Fruit fly (Drosophila melanogaster) whole organism, embryonic: ENCODE measurements around the gene IM33.

ENCODE experiments used
- Atf-2 ChIP-seq: fragments of 200-800 bp; sonication (Bioruptor generic); optimal IDR thresholded peaks from 2 replicates; lab custom pipeline; 2016; ENCODE audit warnings: missing biosample characterization, missing genetic modification characterization
- Atf3 ChIP-seq: fragments of 200-800 bp; sonication (Bioruptor generic); optimal IDR thresholded peaks from 3 replicates; lab custom pipeline; 2016; ENCODE audit warnings: missing biosample characterization, missing genetic modification characterization
- CG1024 ChIP-seq: fragments of 200-800 bp; sonication (Bioruptor generic); IDR thresholded peaks from 2 replicates; pipeline ENCODE4 v1.3.6; 2022; ENCODE audit warnings: missing biosample characterization, missing genetic modification characterization
- CG10543 ChIP-seq: fragments of 200-800 bp; sonication (Bioruptor generic); optimal IDR thresholded peaks from 3 replicates; lab custom pipeline; 2017; ENCODE audit warnings: missing biosample characterization, mild to moderate bottlenecking, missing genetic modification characterization, moderate library complexity
- CG12236 ChIP-seq: fragments of 200-800 bp; sonication (Bioruptor generic); optimal IDR thresholded peaks from 2 replicates; lab custom pipeline; 2016; ENCODE audit warnings: missing biosample characterization, missing genetic modification characterization
- CG12299 ChIP-seq: fragments of 200-800 bp; sonication (Bioruptor generic); optimal IDR thresholded peaks from 2 replicates; lab custom pipeline; 2018; ENCODE audit warnings: missing biosample characterization, mild to moderate bottlenecking, missing genetic modification characterization
- CG15011 ChIP-seq: fragments of 200-800 bp; sonication (Bioruptor generic); optimal IDR thresholded peaks from 3 replicates; lab custom pipeline; 2018; ENCODE audit warnings: missing biosample characterization, mild to moderate bottlenecking, missing genetic modification characterization
- CG15696 ChIP-seq: fragments of 200-800 bp; sonication (Bioruptor generic); optimal IDR thresholded peaks from 2 replicates; lab custom pipeline; 2019; ENCODE audit warnings: missing biosample characterization, mild to moderate bottlenecking, missing genetic modification characterization, moderate library complexity
- CG16813 ChIP-seq: fragments of 200-800 bp; sonication (Bioruptor generic); IDR thresholded peaks from 3 replicates; pipeline ENCODE4 v1.3.6; 2022; ENCODE audit warnings: missing biosample characterization, missing genetic modification characterization; ENCODE audit not compliant: partially characterized antibody
- CG17612 ChIP-seq: fragments of 200-800 bp; sonication (Bioruptor generic); IDR thresholded peaks from 2 replicates; pipeline ENCODE4 v1.3.6; 2022; ENCODE audit warnings: missing biosample characterization, missing genetic modification characterization
- CG2712 ChIP-seq: fragments of 200-800 bp; optimal IDR thresholded peaks from 3 replicates; lab custom pipeline; 2019; ENCODE audit warnings: missing biosample characterization, mild to moderate bottlenecking, missing genetic modification characterization, moderate library complexity
- CG3407 ChIP-seq: fragments of 200-800 bp; sonication (Bioruptor generic); optimal IDR thresholded peaks from 2 replicates; lab custom pipeline; 2018; ENCODE audit warnings: missing biosample characterization, mild to moderate bottlenecking, missing genetic modification characterization
- CG3838 ChIP-seq: fragments of 200-800 bp; sonication (Bioruptor generic); optimal IDR thresholded peaks from 3 replicates; lab custom pipeline; 2016; ENCODE audit warnings: missing biosample characterization, missing genetic modification characterization
- CG3995 ChIP-seq: fragments of 200-800 bp; sonication (Bioruptor generic); optimal IDR thresholded peaks from 3 replicates; lab custom pipeline; 2016; ENCODE audit warnings: missing biosample characterization, missing genetic modification characterization
- D ChIP-seq, 2 experiments: fragments of 200-800 bp in 1 of 2; fragments of >200 bp in 1 of 2; sonication (Bioruptor generic) in 1 of 2; optimal IDR thresholded peaks; 2 replicates in 1 of 2; 3 replicates in 1 of 2; lab custom pipeline; 2017; ENCODE audit warnings: mild to moderate bottlenecking in 1 of 2, missing biosample characterization in 1 of 2, missing genetic modification characterization in 1 of 2, missing genetic modification reagents in 1 of 2
- Drgx ChIP-seq: fragments of 200-800 bp; sonication (Bioruptor generic); IDR thresholded peaks from 2 replicates; pipeline ENCODE4 v1.3.6; 2022; ENCODE audit warnings: missing biosample characterization, missing genetic modification characterization
- Eip74EF ChIP-seq, 2 experiments: fragments of 200-800 bp in 1 of 2; fragments of >200 bp in 1 of 2; sonication (Bioruptor generic) in 1 of 2; optimal IDR thresholded peaks; 2 replicates each; lab custom pipeline; 2017 to 2019; ENCODE audit warnings: missing biosample characterization in 2 of 2, missing genetic modification characterization in 2 of 2, mild to moderate bottlenecking in 1 of 2, moderate library complexity in 1 of 2
- Ets97D ChIP-seq: fragments of 200-800 bp; sonication (Bioruptor generic); optimal IDR thresholded peaks from 3 replicates; lab custom pipeline; 2016; ENCODE audit warnings: missing biosample characterization, missing genetic modification characterization
- HLH4C ChIP-seq: fragments of 200-800 bp; sonication (Bioruptor generic); IDR thresholded peaks from 3 replicates; pipeline ENCODE4 v1.3.6; 2022; ENCODE audit warnings: missing biosample characterization, missing genetic modification characterization; ENCODE audit not compliant: partially characterized antibody
- Max ChIP-seq: fragments of 200-800 bp; sonication (Bioruptor generic); optimal IDR thresholded peaks from 2 replicates; lab custom pipeline; 2016; ENCODE audit warnings: missing biosample characterization, mild to moderate bottlenecking, missing genetic modification characterization
- Mes4 ChIP-seq: fragments of 200-800 bp; sonication (Bioruptor generic); optimal IDR thresholded peaks from 2 replicates; lab custom pipeline; 2016; ENCODE audit warnings: missing biosample characterization, missing genetic modification characterization
- Neu2 ChIP-seq: fragments of 200-800 bp; sonication (Bioruptor generic); optimal IDR thresholded peaks from 3 replicates; lab custom pipeline; 2016; ENCODE audit warnings: missing biosample characterization, missing genetic modification characterization, borderline replicate concordance
- Pdp1 ChIP-seq, 2 experiments: fragments of 200-800 bp; sonication (Bioruptor generic); optimal IDR thresholded peaks; 3 replicates each; lab custom pipeline; 2016; ENCODE audit warnings: missing biosample characterization in 2 of 2, missing genetic modification characterization in 2 of 2, mild to moderate bottlenecking in 1 of 2, moderate library complexity in 1 of 2
- Sin3A ChIP-seq: fragments of >200 bp; optimal IDR thresholded peaks from 2 replicates; lab custom pipeline; 2018
- Sry-δ ChIP-seq: fragments of 200-800 bp; sonication (Bioruptor generic); optimal IDR thresholded peaks from 2 replicates; lab custom pipeline; 2016; ENCODE audit warnings: missing biosample characterization, missing genetic modification characterization
- Tbp ChIP-seq: fragments of >200 bp; optimal IDR thresholded peaks from 2 replicates; lab custom pipeline; 2018; ENCODE audit warnings: missing biosample characterization, missing genetic modification characterization
- Vsx1 ChIP-seq: fragments of 200-800 bp; sonication (Bioruptor generic); optimal IDR thresholded peaks from 2 replicates; lab custom pipeline; 2017; ENCODE audit warnings: missing biosample characterization, mild to moderate bottlenecking, missing genetic modification characterization, missing genetic modification reagents
- ara ChIP-seq: fragments of 200-800 bp; sonication (Bioruptor generic); IDR thresholded peaks from 2 replicates; pipeline ENCODE4 v1.3.6; 2022; ENCODE audit warnings: missing biosample characterization, missing genetic modification characterization
- bigmax ChIP-seq: fragments of 200-800 bp; sonication (Bioruptor generic); optimal IDR thresholded peaks from 2 replicates; lab custom pipeline; 2018; ENCODE audit warnings: missing biosample characterization, mild to moderate bottlenecking, missing genetic modification characterization
- bowl ChIP-seq: fragments of 200-800 bp; sonication (Bioruptor generic); IDR thresholded peaks from 2 replicates; pipeline ENCODE4 v1.3.6; 2022; ENCODE audit warnings: missing biosample characterization, missing genetic modification characterization
- br ChIP-seq: fragments of >200 bp; optimal IDR thresholded peaks from 2 replicates; lab custom pipeline; 2017
- btn ChIP-seq: fragments of 200-800 bp; sonication (Bioruptor generic); optimal IDR thresholded peaks from 2 replicates; lab custom pipeline; 2016; ENCODE audit warnings: missing biosample characterization, missing genetic modification characterization
- chinmo ChIP-seq: fragments of 200-800 bp; sonication (Bioruptor generic); IDR thresholded peaks from 4 replicates; pipeline ENCODE4 v1.3.6; 2022; ENCODE audit warnings: missing biosample characterization, missing genetic modification characterization; ENCODE audit not compliant: partially characterized antibody
- corto ChIP-seq: fragments of 200-800 bp; sonication (Bioruptor generic); optimal IDR thresholded peaks from 2 replicates; lab custom pipeline; 2016; ENCODE audit warnings: missing biosample characterization, mild to moderate bottlenecking, missing genetic modification characterization, moderate library complexity
- crol ChIP-seq: fragments of 200-800 bp; sonication (Bioruptor generic); IDR thresholded peaks from 2 replicates; pipeline ENCODE4 v1.3.6; 2022; ENCODE audit warnings: missing biosample characterization, missing genetic modification characterization
- eyg ChIP-seq: fragments of 200-800 bp; sonication (Bioruptor generic); optimal IDR thresholded peaks from 3 replicates; lab custom pipeline; 2016; ENCODE audit warnings: missing biosample characterization, missing genetic modification characterization
- gfzf ChIP-seq: fragments of 200-800 bp; sonication (Bioruptor generic); optimal IDR thresholded peaks from 2 replicates; lab custom pipeline; 2016; ENCODE audit warnings: missing biosample characterization, mild to moderate bottlenecking, missing genetic modification characterization, moderate library complexity
- hbn ChIP-seq: fragments of 200-800 bp; sonication (Bioruptor generic); IDR thresholded peaks from 2 replicates; pipeline ENCODE4 v1.3.6; 2022; ENCODE audit warnings: missing biosample characterization, missing genetic modification characterization; ENCODE audit not compliant: partially characterized antibody
- ind ChIP-seq: fragments of 200-800 bp; sonication (Bioruptor generic); optimal IDR thresholded peaks from 3 replicates; lab custom pipeline; 2016; ENCODE audit warnings: missing biosample characterization, missing genetic modification characterization
- kah ChIP-seq: fragments of 200-800 bp; sonication (Bioruptor generic); optimal IDR thresholded peaks from 2 replicates; lab custom pipeline; 2018; ENCODE audit warnings: missing biosample characterization, mild to moderate bottlenecking, missing genetic modification characterization
- ken ChIP-seq: fragments of 200-800 bp; sonication (Bioruptor generic); IDR thresholded peaks from 3 replicates; pipeline ENCODE4 v1.3.6; 2022; ENCODE audit warnings: missing biosample characterization, missing genetic modification characterization
- klu ChIP-seq: fragments of 200-800 bp; sonication (Bioruptor generic); IDR thresholded peaks from 2 replicates; pipeline ENCODE4 v1.3.6; 2022; ENCODE audit warnings: missing biosample characterization, missing genetic modification characterization
- otp ChIP-seq: fragments of 200-800 bp; sonication (Bioruptor generic); IDR thresholded peaks from 3 replicates; pipeline ENCODE4, ENCODE4 v1.3.6; 2022; ENCODE audit warnings: missing biosample characterization, missing genetic modification characterization
- p53 ChIP-seq: fragments of 200-800 bp; sonication (Bioruptor generic); optimal IDR thresholded peaks from 2 replicates; lab custom pipeline; 2016; ENCODE audit warnings: missing biosample characterization, missing genetic modification characterization
- pfk ChIP-seq: fragments of 200-800 bp; sonication (Bioruptor generic); optimal IDR thresholded peaks from 2 replicates; lab custom pipeline; 2018; ENCODE audit warnings: missing biosample characterization, mild to moderate bottlenecking, missing genetic modification characterization, moderate library complexity
- sens-2 ChIP-seq: fragments of 200-800 bp; sonication (Bioruptor generic); IDR thresholded peaks from 2 replicates; pipeline ENCODE4 v1.3.6; 2022; ENCODE audit warnings: missing biosample characterization, missing genetic modification characterization
- sisA ChIP-seq: fragments of 200-800 bp; sonication (Bioruptor generic); IDR thresholded peaks from 2 replicates; pipeline ENCODE4 v1.3.6; 2022; ENCODE audit warnings: missing biosample characterization, missing genetic modification characterization
- sr ChIP-seq: fragments of 200-800 bp; sonication (Bioruptor generic); IDR thresholded peaks from 3 replicates; pipeline ENCODE4 v1.3.6; 2022; ENCODE audit warnings: missing biosample characterization, missing genetic modification characterization
- sug ChIP-seq: fragments of 200-800 bp; optimal IDR thresholded peaks from 2 replicates; lab custom pipeline; 2019; ENCODE audit warnings: missing biosample characterization, mild to moderate bottlenecking, missing genetic modification characterization, moderate library complexity
- ttk ChIP-seq: fragments of 200-800 bp; sonication (Bioruptor generic); IDR thresholded peaks from 2 replicates; pipeline ENCODE4 v2.1.2; 2022; ENCODE audit warnings: missing biosample characterization, missing genetic modification characterization
- vvl ChIP-seq: fragments of 200-800 bp; sonication (Bioruptor generic); IDR thresholded peaks from 2 replicates; pipeline ENCODE4 v1.3.6; 2022; ENCODE audit warnings: missing biosample characterization, missing genetic modification characterization

Gene IM33

DNA sequence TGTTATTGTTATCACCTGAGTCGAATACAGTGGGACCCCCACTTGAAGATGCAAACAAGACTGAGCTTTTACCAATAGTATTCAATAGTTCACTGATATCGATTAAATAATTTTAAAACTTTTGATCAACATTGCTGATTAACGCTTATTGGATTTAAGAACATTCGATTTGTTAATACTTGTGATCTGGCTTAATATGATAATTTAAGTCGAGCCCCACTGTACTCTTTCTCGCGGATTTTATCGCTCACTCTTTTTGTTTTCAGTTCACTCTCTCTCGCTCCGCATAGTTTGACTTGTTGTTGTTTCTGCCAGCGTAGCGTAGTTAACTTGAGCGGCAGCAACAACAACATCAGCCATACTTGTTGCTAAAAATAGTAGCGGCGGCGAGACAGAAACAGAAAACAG lies 40.8 kb downstream of the IM33 start (continued):
- TF ChIP-seq CG16813 (GFP tag; lab: Robert Waterston, UW) (no peak), Vsx1 (GFP tag; lab: Kevin White, UChicago) (peak; percentile 94), btn (GFP tag; lab: Kevin White, UChicago) (peak; percentile 96), ara (peak; percentile 97), ind (GFP tag; lab: Kevin White, UChicago) (peak; percentile 99), CG15011 (peak; percentile 97), CG1024 (GFP tag; lab: Robert Waterston, UW) (peak; percentile 94), Mes4 (GFP tag; lab: Kevin White, UChicago) (peak; percentile 97), bigmax (GFP tag; lab: Kevin White, UChicago) (peak; percentile 77), D (optimal IDR thresholded peaks at IDR 0.05; lab: Kevin White, UChicago) (no peak), D (GFP tag; optimal IDR thresholded peaks at IDR 0.05; lab: Kevin White, UChicago) (peak; percentile 98), pfk (GFP tag; lab: Kevin White, UChicago) (peak; percentile 76), hbn (GFP tag; lab: Robert Waterston, UW) (no peak), Drgx (GFP tag; lab: Robert Waterston, UW) (peak; percentile 100), sug (tag; lab: Kevin White, UChicago) (peak; percentile 98), CG15696 (tag; lab: Kevin White, UChicago) (peak; percentile 96), CG3995 (GFP tag; lab: Kevin White, UChicago) (peak; percentile 84), corto (peak; percentile 98), eyg (GFP tag; lab: Kevin White, UChicago) (peak; percentile 97), Ets97D (peak; percentile 87), p53 (peak; percentile 94), Atf3 (peak; percentile 94), Atf-2 (GFP tag; lab: Kevin White, UChicago) (peak; percentile 97), ttk (GFP tag; lab: Robert Waterston, UW) (peak; percentile 97), CG2712 (peak; percentile 99), chinmo (GFP tag; lab: Robert Waterston, UW) (peak; percentile 74; the same call in 1 of the 4 replicates), br (lab: Kevin White, UChicago) (no peak), Eip74EF (GFP tag; optimal IDR thresholded peaks at IDR 0.05; lab: Kevin White, UChicago) (peak in 1 of 2 experiments; percentile 98), CG12236 (GFP tag; lab: Kevin White, UChicago) (peak; percentile 97), Neu2 (peak; percentile 88), CG3838 (peak; percentile 88), sisA (GFP tag; lab: Robert Waterston, UW) (peak; percentile 98)

DNA sequence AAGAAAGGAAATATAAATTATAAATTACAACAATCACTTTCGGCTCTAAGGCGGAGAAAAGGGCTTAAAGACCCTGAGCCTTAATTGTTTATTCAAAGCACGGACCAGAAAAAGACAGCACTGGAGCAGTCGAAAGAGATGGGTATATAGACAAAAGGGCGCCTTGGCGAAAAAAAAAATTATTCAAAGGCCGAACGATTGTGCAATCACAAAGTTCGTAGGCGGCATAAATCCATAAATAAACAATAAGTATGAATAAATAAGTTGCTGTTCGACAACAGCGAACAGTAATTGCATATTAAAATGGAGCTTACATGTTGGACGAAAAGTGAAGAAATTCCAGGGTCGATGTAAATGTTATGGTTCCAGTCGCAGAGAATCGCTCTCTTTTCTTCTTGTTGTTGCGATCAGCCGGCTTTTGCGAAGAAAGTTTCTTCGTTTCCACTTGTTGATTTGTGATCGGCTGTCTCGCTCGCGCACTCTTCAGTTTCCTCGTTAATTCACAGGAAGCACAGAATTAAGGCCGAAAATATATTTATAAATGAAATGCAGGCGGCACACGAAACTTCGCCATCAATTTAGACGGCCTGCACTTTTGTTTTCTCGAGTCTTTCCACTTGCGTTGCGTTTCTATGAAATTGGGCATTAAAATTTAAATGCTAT lies 41.4 kb downstream of the IM33 start:
- TF ChIP-seq CG10543 (GFP tag; lab: Kevin White, UChicago), result no peak
- TF ChIP-seq br (lab: Kevin White, UChicago), result no peak
- TF ChIP-seq Max, result no peak
- peak; percentile 75; the same call in 1 of the 2 replicates for TF ChIP-seq vvl
- no peak for TF ChIP-seq ken (GFP tag; lab: Robert Waterston, UW)
- TF ChIP-seq Sry-δ (GFP tag; lab: Kevin White, UChicago), result no peak
- no peak for TF ChIP-seq otp
- TF ChIP-seq sr (GFP tag; lab: Robert Waterston, UW), result peak; percentile 35; the same call in 1 of the 3 replicates
- peak; percentile 97 for TF ChIP-seq kah (GFP tag; lab: Kevin White, UChicago)
- TF ChIP-seq CG17612 (GFP tag; lab: Robert Waterston, UW), result no peak
- TF ChIP-seq HLH4C (GFP tag; lab: Robert Waterston, UW), result no peak
- no peak for TF ChIP-seq CG3407 (GFP tag; lab: Kevin White, UChicago)
- no peak for TF ChIP-seq CG12299 (tag; lab: Kevin White, UChicago)
- TF ChIP-seq crol (GFP tag; lab: Robert Waterston, UW), result no peak
- TF ChIP-seq Sin3A (lab: Kevin White, UChicago), result no peak
- no peak for TF ChIP-seq bowl
- TF ChIP-seq gfzf (GFP tag; lab: Kevin White, UChicago), result no peak
- 0 out of 4 replicates have a peak, but pooled peaks have one; percentile 25 for TF ChIP-seq chinmo (GFP tag; lab: Robert Waterston, UW)
- peak in 1 of 2 experiments; percentile 77 for TF ChIP-seq Pdp1 (GFP tag; optimal IDR thresholded peaks at IDR 0.05; lab: Kevin White, UChicago)
- TF ChIP-seq sens-2 (GFP tag; lab: Robert Waterston, UW), result no peak
- TF ChIP-seq Tbp (GFP tag; lab: Kevin White, UChicago), result no peak
- TF ChIP-seq klu (GFP tag; lab: Robert Waterston, UW), result no peak
